Worm (Caenorhabditis elegans) whole organism, late embryonic: ENCODE measurements around the gene R09H10.6.
"Not testable (repeated sequence)": the region's sequence is repeated elsewhere in the genome, so short reads cannot be mapped to it uniquely, and the experiment has no call there.

Source experiments
- C08G9.2 ChIP-seq: sonication (generic microtip); optimal IDR thresholded peaks from 2 replicates; lab custom pipeline; 2016; ENCODE audit warnings: mild to moderate bottlenecking, missing genetic modification characterization, moderate library complexity, missing compliant biosample characterization
- ahr-1 ChIP-seq: sonication (generic microtip); optimal IDR thresholded peaks from 2 replicates; lab custom pipeline; 2016; ENCODE audit warnings: missing genetic modification characterization, missing compliant biosample characterization
- ceh-14 ChIP-seq: sonication (generic microtip); optimal IDR thresholded peaks from 2 replicates; lab custom pipeline; 2016; ENCODE audit warnings: missing genotype, missing genetic modification characterization, missing compliant biosample characterization
- ceh-22 ChIP-seq: sonication (generic microtip); optimal IDR thresholded peaks from 2 replicates; lab custom pipeline; 2017; ENCODE audit warnings: missing biosample characterization, missing genetic modification characterization
- ceh-31 ChIP-seq: sonication (generic microtip); optimal IDR thresholded peaks from 2 replicates; lab custom pipeline; 2016; ENCODE audit warnings: missing genetic modification characterization, missing compliant biosample characterization
- ceh-6 ChIP-seq: fragments of 200-800 bp; sonication (Bioruptor generic); optimal IDR thresholded peaks from 2 replicates; lab custom pipeline; 2018; ENCODE audit warnings: mild to moderate bottlenecking, missing genetic modification characterization, missing compliant biosample characterization
- che-1 ChIP-seq: sonication (generic microtip); optimal IDR thresholded peaks from 2 replicates; lab custom pipeline; 2016; ENCODE audit warnings: mild to moderate bottlenecking, missing genetic modification characterization, missing compliant biosample characterization
- dve-1 ChIP-seq: sonication (generic microtip); optimal IDR thresholded peaks from 2 replicates; lab custom pipeline; 2017; ENCODE audit warnings: antibody characterized with exemption, mild to moderate bottlenecking, missing genetic modification characterization, missing compliant biosample characterization
- elt-2 ChIP-seq: sonication (generic microtip); optimal IDR thresholded peaks from 2 replicates; lab custom pipeline; 2016; ENCODE audit warnings: missing genetic modification reagents, missing genetic modification characterization, missing compliant biosample characterization
- ets-4 ChIP-seq: sonication (generic microtip); optimal IDR thresholded peaks from 2 replicates; lab custom pipeline; 2016; ENCODE audit warnings: missing genetic modification characterization, missing compliant biosample characterization
- hlh-13 ChIP-seq: fragments of 200-800 bp; sonication (Bioruptor generic); optimal IDR thresholded peaks from 2 replicates; lab custom pipeline; 2018; ENCODE audit warnings: mild to moderate bottlenecking, missing genetic modification characterization, missing compliant biosample characterization
- hlh-15 ChIP-seq: sonication (generic microtip); optimal IDR thresholded peaks from 2 replicates; lab custom pipeline; 2016; ENCODE audit warnings: missing genetic modification characterization, missing compliant biosample characterization
- hlh-30 ChIP-seq: sonication (generic microtip); optimal IDR thresholded peaks from 2 replicates; lab custom pipeline; 2017; ENCODE audit warnings: antibody characterized with exemption, missing genetic modification characterization, missing compliant biosample characterization; ENCODE audit not compliant: insufficient read depth
- hlh-8 ChIP-seq: sonication (generic microtip); optimal IDR thresholded peaks from 2 replicates; lab custom pipeline; 2016; ENCODE audit warnings: missing genotype, missing genetic modification characterization, missing compliant biosample characterization
- lim-6 ChIP-seq: sonication (generic microtip); optimal IDR thresholded peaks from 2 replicates; lab custom pipeline; 2016; ENCODE audit warnings: missing genetic modification characterization, missing compliant biosample characterization
- mec-3 ChIP-seq: sonication (generic microtip); optimal IDR thresholded peaks from 2 replicates; lab custom pipeline; 2016; ENCODE audit warnings: borderline replicate concordance, missing genetic modification characterization, missing compliant biosample characterization
- nhr-232 ChIP-seq: sonication (generic microtip); optimal IDR thresholded peaks from 2 replicates; lab custom pipeline; 2016; ENCODE audit warnings: missing genetic modification characterization, missing compliant biosample characterization
- pax-1 ChIP-seq: fragments of 150-350 bp; optimal IDR thresholded peaks from 2 replicates; lab custom pipeline; 2014; ENCODE audit warnings: missing biosample characterization, missing genetic modification characterization
- pha-2 ChIP-seq: sonication (generic microtip); optimal IDR thresholded peaks from 2 replicates; lab custom pipeline; 2017; ENCODE audit warnings: mild to moderate bottlenecking, missing genetic modification characterization, missing compliant biosample characterization
- pha-4 ChIP-seq: fragments of 150-350 bp; optimal IDR thresholded peaks from 2 replicates; lab custom pipeline; 2018; ENCODE audit warnings: missing biosample characterization, missing genetic modification reagents, missing genetic modification characterization
- pqm-1 ChIP-seq: sonication (generic microtip); optimal IDR thresholded peaks from 2 replicates; lab custom pipeline; 2016; ENCODE audit warnings: missing genetic modification characterization, missing compliant biosample characterization
- pros-1 ChIP-seq: fragments of 150-350 bp; optimal IDR thresholded peaks from 2 replicates; lab custom pipeline; 2014; ENCODE audit warnings: missing biosample characterization, missing genetic modification reagents, missing genetic modification characterization
- rnt-1 ChIP-seq: sonication (generic microtip); optimal IDR thresholded peaks from 2 replicates; lab custom pipeline; 2016; ENCODE audit warnings: missing genetic modification characterization, missing compliant biosample characterization
- sdc-2 ChIP-seq: sonication (generic microtip); optimal IDR thresholded peaks from 2 replicates; lab custom pipeline; 2016; ENCODE audit warnings: missing genotype, missing genetic modification characterization, missing compliant biosample characterization
- sox-2 ChIP-seq: fragments of 200-800 bp; sonication (Bioruptor generic); IDR thresholded peaks from 2 replicates; pipeline ENCODE4 v1.3.6; 2022; ENCODE audit warnings: missing genetic modification reagents, missing genetic modification characterization, missing compliant biosample characterization
- ttx-3 ChIP-seq: sonication (generic microtip); optimal IDR thresholded peaks from 2 replicates; lab custom pipeline; 2016; ENCODE audit warnings: missing genetic modification reagents, missing genetic modification characterization, missing compliant biosample characterization
- unc-3 ChIP-seq, 2 experiments: fragments of 200-800 bp in 1 of 2; sonication (Bioruptor generic) in 1 of 2; sonication (generic microtip) in 1 of 2; conservative IDR thresholded peaks in 1 of 2; optimal IDR thresholded peaks in 1 of 2; 2 replicates each; pipeline versions ENCODE4 v1.3.6 to Lab custom; 2016 to 2022; ENCODE audit warnings: missing compliant biosample characterization in 2 of 2, missing genetic modification characterization in 2 of 2, missing genetic modification reagents in 1 of 2
- unc-42 ChIP-seq: sonication (generic microtip); optimal IDR thresholded peaks from 2 replicates; lab custom pipeline; 2016; ENCODE audit warnings: missing genotype, missing genetic modification characterization, missing compliant biosample characterization
- zip-5 ChIP-seq: sonication (generic microtip); optimal IDR thresholded peaks from 2 replicates; lab custom pipeline; 2016; ENCODE audit warnings: missing genetic modification characterization, missing compliant biosample characterization

Gene R09H10.6

DNA sequence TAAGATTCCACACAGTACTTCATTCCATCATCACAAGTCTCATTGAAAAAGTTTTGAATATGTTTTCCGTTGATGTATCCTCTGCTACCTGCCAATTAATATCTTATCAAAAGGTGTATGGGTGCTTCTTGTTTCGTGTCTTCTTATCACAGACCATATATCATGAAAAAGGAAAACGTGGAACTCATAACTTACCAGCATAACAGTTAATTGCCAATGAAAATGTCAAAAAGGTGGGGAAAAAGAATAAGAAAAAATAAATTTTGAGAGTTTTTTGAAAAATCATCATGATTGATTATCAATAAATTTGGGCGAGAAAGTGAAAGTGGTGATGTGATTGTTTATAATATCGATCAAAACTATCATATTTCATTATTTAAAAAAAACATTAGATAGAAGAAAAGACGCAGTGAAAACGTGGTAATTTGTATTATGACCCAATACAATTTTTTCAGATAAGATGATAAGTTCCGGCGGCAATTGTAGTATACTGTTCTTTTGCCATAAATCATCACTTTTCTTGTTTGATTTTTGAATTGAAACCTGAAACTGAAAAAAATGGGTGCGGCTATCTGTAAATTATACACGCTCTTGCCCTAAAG is 22.7 kb downstream of the R09H10.6 start, which contains the start of gene F56C4.4:
F56C4.4 (minus strand) TSS at position 315 of the 602 bp plus-strand sequence.
- TF ChIP-seq ets-4 (tag; lab: Kevin White, UChicago) (no peak), elt-2 (tag; lab: Kevin White, UChicago) (peak; percentile 48), C08G9.2 (tag; lab: Kevin White, UChicago) (no peak), hlh-13 (GFP tag; lab: Kevin White, UChicago) (no peak), zip-5 (tag; lab: Kevin White, UChicago) (no peak), pha-2 (tag; lab: Kevin White, UChicago) (no peak), sdc-2 (tag; lab: Kevin White, UChicago) (no peak)

DNA sequence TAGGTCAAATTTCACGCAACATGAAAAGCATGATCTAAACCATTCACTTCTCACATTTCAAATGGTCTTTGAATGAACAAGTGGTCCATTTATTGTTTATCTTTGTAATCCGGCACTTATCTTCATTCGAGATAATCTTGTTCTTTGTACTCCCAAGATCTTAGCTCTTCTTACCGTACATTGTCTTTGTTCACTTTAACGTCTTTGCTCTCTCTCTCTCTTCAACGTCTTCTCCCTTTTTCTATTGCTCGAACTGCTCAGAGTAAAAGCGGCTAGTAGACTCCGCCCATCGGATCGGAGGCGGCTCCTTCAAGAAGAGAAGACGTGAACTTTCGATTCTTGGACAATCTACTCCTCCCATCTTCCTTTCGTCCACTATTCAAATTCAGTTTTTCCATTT is 28.3 kb downstream of the R09H10.6 start, which contains the start of gene F56C4.1:
F56C4.1 (plus strand) TSS at position 301 of the 400 bp plus-strand sequence.
- TF ChIP-seq pqm-1: no peak

DNA sequence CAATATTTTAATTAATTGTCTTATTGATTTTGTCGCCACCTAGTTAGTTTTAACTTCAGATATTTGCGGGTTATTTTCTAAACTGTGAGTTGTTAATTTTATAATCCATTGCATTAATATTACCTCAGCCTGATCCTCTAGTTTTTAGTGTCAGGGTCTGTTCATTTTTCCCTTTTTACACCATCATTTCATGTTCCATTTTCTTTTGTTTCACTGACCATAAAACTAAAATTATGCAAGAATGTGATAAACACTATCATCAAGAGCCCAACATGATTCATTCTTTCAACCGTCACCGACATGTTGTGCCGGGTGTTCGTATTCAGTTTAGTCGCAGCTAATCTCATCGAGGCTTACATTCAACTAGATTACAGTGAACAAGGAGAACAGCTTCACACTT is 30.6 kb downstream of the R09H10.6 start, which contains the start of gene F56C4.2:
F56C4.2 (plus strand) TSS at position 301 of the 400 bp plus-strand sequence.
- no peak for TF ChIP-seq ceh-14 (tag; lab: Kevin White, UChicago)
- no peak for TF ChIP-seq unc-3 (GFP tag; conservative IDR thresholded peaks at IDR 0.05; lab: Robert Waterston, UW)
- no peak for TF ChIP-seq unc-3 (tag; optimal IDR thresholded peaks at IDR 0.05; lab: Kevin White, UChicago)
- no peak for TF ChIP-seq pax-1
- TF ChIP-seq sox-2 (GFP tag; lab: Robert Waterston, UW): no peak
- TF ChIP-seq che-1 (tag; lab: Kevin White, UChicago): no peak
- no peak for TF ChIP-seq mec-3 (tag; lab: Kevin White, UChicago)
- TF ChIP-seq rnt-1 (tag; lab: Kevin White, UChicago): no peak
- TF ChIP-seq, all 69 proteins: peak for 0

DNA sequence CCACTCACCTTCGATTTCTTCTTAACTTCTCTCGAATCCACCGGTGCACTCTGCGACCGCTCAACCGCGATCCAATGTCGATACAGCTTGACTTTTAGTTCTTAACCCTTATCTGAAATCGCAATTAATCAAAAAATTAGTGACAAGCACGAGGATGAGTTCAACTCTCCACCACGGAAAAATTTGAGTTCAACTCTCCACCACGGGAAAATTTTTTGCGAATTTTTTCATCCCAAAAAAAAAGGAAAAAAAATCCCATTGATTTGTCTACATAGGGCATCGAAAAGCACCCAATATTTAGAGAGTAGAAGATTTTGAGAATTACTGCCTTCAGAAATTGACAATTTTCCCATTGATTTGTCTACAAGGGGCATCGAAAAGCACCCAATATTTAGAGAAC is 45.7 kb downstream of the R09H10.6 start, which contains the start of gene glb-19:
glb-19 (minus strand) TSS at position 101 of the 400 bp plus-strand sequence.
- TF ChIP-seq hlh-8, ceh-22, ttx-3 (tag; lab: Kevin White, UChicago): not testable (repeated sequence)

DNA sequence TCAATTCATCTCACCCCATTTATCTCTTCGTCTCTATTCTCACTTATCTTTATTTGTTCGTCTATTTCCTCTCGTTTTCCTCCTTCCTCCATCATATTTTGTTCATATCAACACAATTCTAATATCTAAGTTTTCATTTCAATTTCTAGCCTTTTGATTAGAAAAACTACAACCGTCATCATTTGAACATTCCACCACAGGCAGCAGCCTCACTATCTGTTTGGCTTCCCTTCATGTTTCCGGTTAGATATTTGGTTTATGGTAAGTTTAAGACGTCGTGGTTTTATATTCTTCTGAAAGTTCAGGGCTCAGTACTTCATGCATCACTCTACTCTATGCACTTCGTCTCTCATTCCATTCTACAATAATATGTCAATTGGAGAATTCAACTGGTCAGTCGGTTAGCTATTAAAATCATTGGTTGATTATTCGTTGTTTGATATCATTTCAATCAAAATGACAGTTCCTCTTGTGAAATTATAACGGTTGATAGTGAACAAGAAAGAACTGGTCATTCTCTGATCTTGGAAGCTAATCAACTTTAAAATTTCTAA is 48.5 kb downstream of the R09H10.6 start, which contains the start of gene K08C7.1:
K08C7.1 (plus strand) TSS at position 43 of the 554 bp plus-strand sequence.
- no peak for TF ChIP-seq hlh-15 (tag; lab: Kevin White, UChicago)
- TF ChIP-seq zip-5 (tag; lab: Kevin White, UChicago): no peak
- TF ChIP-seq ahr-1 (tag; lab: Kevin White, UChicago): no peak
- no peak for TF ChIP-seq hlh-30 (tag; lab: Kevin White, UChicago)
- no peak for TF ChIP-seq pros-1 (tag; lab: Kevin White, UChicago)
- TF ChIP-seq pqm-1: no peak
- no peak for TF ChIP-seq nhr-232 (tag; lab: Kevin White, UChicago)
- no peak for TF ChIP-seq ttx-3 (tag; lab: Kevin White, UChicago)
- TF ChIP-seq mec-3 (tag; lab: Kevin White, UChicago): no peak
- TF ChIP-seq unc-42: no peak
- no peak for TF ChIP-seq lim-6 (tag; lab: Kevin White, UChicago)
- TF ChIP-seq dve-1 (tag; lab: Kevin White, UChicago): no peak
- no peak for TF ChIP-seq ceh-31 (tag; lab: Kevin White, UChicago)
- no peak for TF ChIP-seq pha-4 (tag; lab: Kevin White, UChicago)
- no peak for TF ChIP-seq ceh-6 (GFP tag; lab: Kevin White, UChicago)
- TF ChIP-seq ceh-22 (tag; lab: Kevin White, UChicago): no peak
